Worm (Caenorhabditis elegans) whole organism, L3 larva: ENCODE data around the gene Y37D8A.25.

ENCODE experiments used
- R02D3.7 ChIP-seq: fragments of 150-350 bp; optimal IDR thresholded peaks from 2 replicates; lab custom pipeline; 2014; ENCODE audit warnings: missing biosample characterization, missing genetic modification characterization
- aly-2 ChIP-seq: fragments of 150-350 bp; optimal IDR thresholded peaks from 2 replicates; lab custom pipeline; 2014; ENCODE audit warnings: missing biosample characterization, missing genetic modification characterization
- ama-1 ChIP-seq: fragments of 150-350 bp; optimal IDR thresholded peaks from 2 replicates; lab custom pipeline; 2018
- ceh-16 ChIP-seq: sonication (generic microtip); optimal IDR thresholded peaks from 2 replicates; lab custom pipeline; 2017; ENCODE audit warnings: missing biosample characterization, missing genetic modification characterization
- ceh-28 ChIP-seq: fragments of 150-350 bp; optimal IDR thresholded peaks from 2 replicates; lab custom pipeline; 2014; ENCODE audit warnings: missing biosample characterization, missing genetic modification reagents, missing genetic modification characterization
- ceh-82 ChIP-seq: fragments of 150-350 bp; optimal IDR thresholded peaks from 2 replicates; lab custom pipeline; 2014; ENCODE audit warnings: missing biosample characterization, missing genetic modification characterization
- ceh-9 ChIP-seq: sonication (generic microtip); optimal IDR thresholded peaks from 2 replicates; lab custom pipeline; 2018; ENCODE audit warnings: missing biosample characterization, missing genetic modification characterization
- daf-12 ChIP-seq: fragments of 150-350 bp; optimal IDR thresholded peaks from 2 replicates; lab custom pipeline; 2014; ENCODE audit warnings: missing biosample characterization, missing genetic modification reagents, missing genetic modification characterization
- egl-27 ChIP-seq: sonication (generic microtip); optimal IDR thresholded peaks from 4 replicates; lab custom pipeline; 2017; ENCODE audit warnings: missing biosample characterization, missing genetic modification reagents, missing genetic modification characterization
- elt-1 ChIP-seq: fragments of 150-350 bp; optimal IDR thresholded peaks from 2 replicates; lab custom pipeline; 2014; ENCODE audit warnings: missing biosample characterization, missing genetic modification characterization
- elt-2 ChIP-seq: sonication (generic microtip); optimal IDR thresholded peaks from 2 replicates; lab custom pipeline; 2016; ENCODE audit warnings: missing genetic modification reagents, mild to moderate bottlenecking, missing genetic modification characterization, missing compliant biosample characterization
- elt-3 ChIP-seq, 3 experiments: fragments of 150-350 bp in 1 of 3; sonication (generic microtip) in 2 of 3; optimal IDR thresholded peaks; 2 replicates in 2 of 3; 4 replicates in 1 of 3; lab custom pipeline; 2014 to 2017; ENCODE audit warnings: missing biosample characterization in 3 of 3, missing genetic modification characterization in 3 of 3
- eor-1 ChIP-seq, 2 experiments: fragments of 150-350 bp; optimal IDR thresholded peaks; 2 replicates each; lab custom pipeline; 2014 to 2018; ENCODE audit warnings: missing biosample characterization in 2 of 2, missing genetic modification characterization in 2 of 2
- fkh-10 ChIP-seq: sonication (generic microtip); optimal IDR thresholded peaks from 2 replicates; lab custom pipeline; 2017; ENCODE audit warnings: missing biosample characterization, missing genetic modification reagents, missing genetic modification characterization
- fos-1 ChIP-seq: fragments of 150-350 bp; optimal IDR thresholded peaks from 2 replicates; lab custom pipeline; 2014; ENCODE audit warnings: missing biosample characterization, missing genetic modification characterization
- hmg-11 ChIP-seq: sonication (generic microtip); optimal IDR thresholded peaks from 2 replicates; lab custom pipeline; 2016; ENCODE audit warnings: missing genetic modification characterization, missing compliant biosample characterization
- jun-1 ChIP-seq: fragments of 150-350 bp; optimal IDR thresholded peaks from 2 replicates; lab custom pipeline; 2014; ENCODE audit warnings: missing biosample characterization, missing genetic modification reagents, missing genetic modification characterization
- lin-15B ChIP-seq: fragments of 150-350 bp; optimal IDR thresholded peaks from 2 replicates; lab custom pipeline; 2014; ENCODE audit warnings: missing biosample characterization, missing genetic modification characterization
- lin-39 ChIP-seq: fragments of 150-350 bp; optimal IDR thresholded peaks from 2 replicates; lab custom pipeline; 2018; ENCODE audit warnings: missing biosample characterization, missing genetic modification reagents, missing genetic modification characterization
- lsy-12 ChIP-seq: sonication (generic microtip); optimal IDR thresholded peaks from 2 replicates; lab custom pipeline; 2016; ENCODE audit warnings: mild to moderate bottlenecking, missing genetic modification characterization, missing compliant biosample characterization
- mdl-1 ChIP-seq: fragments of 150-350 bp; optimal IDR thresholded peaks from 2 replicates; lab custom pipeline; 2014; ENCODE audit warnings: missing biosample characterization, missing genetic modification characterization
- nfya-1 ChIP-seq: sonication (generic microtip); optimal IDR thresholded peaks from 2 replicates; lab custom pipeline; 2017; ENCODE audit warnings: missing genetic modification characterization, mild to moderate bottlenecking, missing compliant biosample characterization, antibody characterized with exemption, moderate library complexity; ENCODE audit not compliant: insufficient read depth
- nhr-11 ChIP-seq: fragments of 150-350 bp; optimal IDR thresholded peaks from 2 replicates; lab custom pipeline; 2014; ENCODE audit warnings: missing biosample characterization, missing genetic modification characterization
- nhr-12 ChIP-seq: fragments of 150-350 bp; optimal IDR thresholded peaks from 2 replicates; lab custom pipeline; 2014; ENCODE audit warnings: missing biosample characterization, missing genetic modification characterization
- nhr-23 ChIP-seq: fragments of 150-350 bp; optimal IDR thresholded peaks from 2 replicates; lab custom pipeline; 2014; ENCODE audit warnings: missing biosample characterization, missing genetic modification reagents, missing genetic modification characterization
- nhr-237 ChIP-seq: fragments of 150-350 bp; optimal IDR thresholded peaks from 2 replicates; lab custom pipeline; 2014; ENCODE audit warnings: missing biosample characterization, missing genetic modification characterization
- nhr-25 ChIP-seq: sonication (generic microtip); optimal IDR thresholded peaks from 2 replicates; lab custom pipeline; 2017; ENCODE audit warnings: missing biosample characterization, missing genetic modification characterization
- nhr-28 ChIP-seq: fragments of 150-350 bp; optimal IDR thresholded peaks from 2 replicates; lab custom pipeline; 2014; ENCODE audit warnings: missing biosample characterization, missing genetic modification characterization
- nhr-43 ChIP-seq: sonication (generic microtip); optimal IDR thresholded peaks from 2 replicates; lab custom pipeline; 2016; ENCODE audit warnings: mild to moderate bottlenecking, missing genetic modification characterization, missing compliant biosample characterization; ENCODE audit not compliant: poor library complexity, severe bottlenecking
- nhr-67 ChIP-seq: fragments of 150-350 bp; optimal IDR thresholded peaks from 2 replicates; lab custom pipeline; 2014; ENCODE audit warnings: missing biosample characterization, missing genetic modification characterization
- nhr-76 ChIP-seq: fragments of 150-350 bp; sonication (generic microtip); optimal IDR thresholded peaks from 5 replicates; lab custom pipeline; 2014; ENCODE audit warnings: missing biosample characterization, missing genetic modification characterization
- pqm-1 ChIP-seq: fragments of 150-350 bp; optimal IDR thresholded peaks from 2 replicates; lab custom pipeline; 2017; ENCODE audit warnings: missing biosample characterization, missing genetic modification characterization, inconsistent platforms
- sea-2 ChIP-seq: fragments of 150-350 bp; sonication (generic microtip); optimal IDR thresholded peaks from 4 replicates; lab custom pipeline; 2014; ENCODE audit warnings: missing biosample characterization, missing genetic modification reagents, missing genetic modification characterization
- skn-1 ChIP-seq: fragments of 150-350 bp; optimal IDR thresholded peaks from 2 replicates; lab custom pipeline; 2014; ENCODE audit warnings: missing biosample characterization, missing genetic modification characterization
- snpc-4 ChIP-seq: fragments of 150-350 bp; optimal IDR thresholded peaks from 2 replicates; lab custom pipeline; 2014; ENCODE audit warnings: missing biosample characterization, missing genetic modification characterization
- tbx-2 ChIP-seq: sonication (generic microtip); optimal IDR thresholded peaks from 2 replicates; lab custom pipeline; 2016; ENCODE audit warnings: mild to moderate bottlenecking, missing genetic modification characterization, missing compliant biosample characterization
- unc-62 ChIP-seq: fragments of 150-350 bp; sonication (generic microtip); optimal IDR thresholded peaks from 4 replicates; lab custom pipeline; 2014; ENCODE audit warnings: missing biosample characterization, missing genetic modification reagents, missing genetic modification characterization
- ztf-4 ChIP-seq: fragments of 150-350 bp; optimal IDR thresholded peaks from 2 replicates; lab custom pipeline; 2014; ENCODE audit warnings: missing biosample characterization, missing genetic modification characterization

The Y37D8A.25 gene

ce11 chrIII:12848981-12849589 lies 29.0 kb upstream of the Y37D8A.25 start:
- TF ChIP-seq nhr-43 (tag; lab: Kevin White, UChicago) (peak; percentile 86), ceh-16 (tag; lab: Kevin White, UChicago) (no peak), lin-15B (tag; lab: Kevin White, UChicago) (peak; percentile 20), daf-12 (tag; lab: Kevin White, UChicago) (peak; percentile 43), ceh-9 (tag; lab: Kevin White, UChicago) (no peak), unc-62 (GFP tag; lab: Kevin White, UChicago) (peak; percentile 59), nhr-23 (tag; lab: Kevin White, UChicago) (peak; percentile 94), snpc-4 (tag; lab: Kevin White, UChicago) (no peak), sea-2 (GFP tag; lab: Kevin White, UChicago) (no peak), elt-1 (tag; lab: Kevin White, UChicago) (no peak), skn-1 (tag; lab: Kevin White, UChicago) (no peak), ama-1 (no peak), ceh-28 (tag; lab: Kevin White, UChicago) (peak; percentile 20), elt-2 (tag; lab: Kevin White, UChicago) (no peak), tbx-2 (tag; lab: Kevin White, UChicago) (no peak), jun-1 (tag; lab: Kevin White, UChicago) (no peak), elt-3 (tag; optimal IDR thresholded peaks at IDR 0.05; lab: Kevin White, UChicago) (peak; percentile 49 to 95 (median 82)), nhr-28 (tag; lab: Kevin White, UChicago) (no peak), R02D3.7 (tag; lab: Kevin White, UChicago) (peak; percentile 21), eor-1 (tag; optimal IDR thresholded peaks at IDR 0.05; lab: Kevin White, UChicago) (no peak), mdl-1 (no peak), lin-39 (tag; lab: Kevin White, UChicago) (no peak), nhr-25 (tag; lab: Kevin White, UChicago) (peak; percentile 83)

- TF ChIP-seq nhr-43 (tag; lab: Kevin White, UChicago) (no peak), lin-15B (tag; lab: Kevin White, UChicago) (peak; percentile 48), elt-3 (tag; optimal IDR thresholded peaks at IDR 0.05; lab: Kevin White, UChicago) (peak in 1 of 3 experiments; percentile 78), nhr-25 (tag; lab: Kevin White, UChicago) (peak; percentile 38), fos-1 (tag; lab: Kevin White, UChicago) (peak; percentile 29), aly-2 (tag; lab: Kevin White, UChicago) (no peak), elt-2 (tag; lab: Kevin White, UChicago) (peak; percentile 4), sea-2 (GFP tag; lab: Kevin White, UChicago) (no peak), pqm-1 (tag; lab: Kevin White, UChicago) (peak; percentile 43), nhr-12 (tag; lab: Kevin White, UChicago) (no peak), snpc-4 (tag; lab: Kevin White, UChicago) (no peak), ceh-82 (no peak), nhr-76 (no peak), elt-1 (tag; lab: Kevin White, UChicago) (peak; percentile 25), nhr-23 (tag; lab: Kevin White, UChicago) (no peak)
Observed at ce11 chrIII:12847623-12848022, 27.6 kb upstream of the Y37D8A.25 start.

ce11 chrIII:12842858-12843257 lies 22.8 kb upstream of the Y37D8A.25 start:
- TF ChIP-seq nhr-237 (tag; lab: Kevin White, UChicago) = no peak
- TF ChIP-seq R02D3.7 (tag; lab: Kevin White, UChicago) = no peak
- TF ChIP-seq elt-3 (tag; optimal IDR thresholded peaks at IDR 0.05; lab: Kevin White, UChicago) = no peak
- TF ChIP-seq eor-1 (tag; optimal IDR thresholded peaks at IDR 0.05; lab: Kevin White, UChicago) = no peak
- no peak for TF ChIP-seq sea-2 (GFP tag; lab: Kevin White, UChicago)
- no peak for TF ChIP-seq fos-1 (tag; lab: Kevin White, UChicago)
- TF ChIP-seq ama-1 = no peak
- TF ChIP-seq hmg-11 (tag; lab: Kevin White, UChicago) = peak; percentile 8
- TF ChIP-seq nhr-43 (tag; lab: Kevin White, UChicago) = peak; percentile 23
- no peak for TF ChIP-seq nhr-25 (tag; lab: Kevin White, UChicago)
- TF ChIP-seq nfya-1 (tag; lab: Kevin White, UChicago) = peak; percentile 40

- TF ChIP-seq nhr-67 (tag; lab: Kevin White, UChicago) (no peak), nhr-237 (tag; lab: Kevin White, UChicago) (no peak), fos-1 (tag; lab: Kevin White, UChicago) (peak; percentile 31), elt-2 (tag; lab: Kevin White, UChicago) (peak; percentile 51), elt-3 (tag; optimal IDR thresholded peaks at IDR 0.05; lab: Kevin White, UChicago) (peak in 1 of 3 experiments; percentile 9), ceh-28 (tag; lab: Kevin White, UChicago) (peak; percentile 75), lin-15B (tag; lab: Kevin White, UChicago) (peak; percentile 69), hmg-11 (tag; lab: Kevin White, UChicago) (peak; percentile 79), ama-1 (no peak), skn-1 (tag; lab: Kevin White, UChicago) (peak; percentile 26), nhr-76 (peak; percentile 13), lsy-12 (tag; lab: Kevin White, UChicago) (peak; percentile 4), R02D3.7 (tag; lab: Kevin White, UChicago) (peak; percentile 60), egl-27 (tag; lab: Kevin White, UChicago) (peak; percentile 14), nhr-23 (tag; lab: Kevin White, UChicago) (peak; percentile 93), nhr-11 (tag; lab: Kevin White, UChicago) (no peak), nhr-43 (tag; lab: Kevin White, UChicago) (peak; percentile 90), ceh-82 (peak; percentile 10), nfya-1 (tag; lab: Kevin White, UChicago) (peak; percentile 91), pqm-1 (tag; lab: Kevin White, UChicago) (peak; percentile 93), snpc-4 (tag; lab: Kevin White, UChicago) (peak; percentile 54), unc-62 (GFP tag; lab: Kevin White, UChicago) (peak; percentile 41), nhr-28 (tag; lab: Kevin White, UChicago) (no peak), ztf-4 (tag; lab: Kevin White, UChicago) (no peak), sea-2 (GFP tag; lab: Kevin White, UChicago) (no peak), mdl-1 (peak; percentile 74), nhr-12 (tag; lab: Kevin White, UChicago) (no peak), fkh-10 (GFP tag; lab: Kevin White, UChicago) (peak; percentile 18), eor-1 (tag; optimal IDR thresholded peaks at IDR 0.05; lab: Kevin White, UChicago) (no peak)
Observed at ce11 chrIII:12841328-12841727, 21.3 kb upstream of the Y37D8A.25 start.
